Worm (Caenorhabditis elegans): ENCODE results near the gene seip-1.

Gene seip-1

ce11 chrV:6053188-6053687, at the start of gene seip-1:
Gene seip-1, minus strand, starts transcription at chrV:6053238.
- TF ChIP-seq flt-1 (GFP tag; IDR thresholded peaks at IDR 0.05) (0 out of 2 replicates have a peak, but pooled peaks have one; percentile 20), pes-1 (GFP tag; IDR thresholded peaks at IDR 0.05) (no peak), F13C5.2 (tag; optimal IDR thresholded peaks at IDR 0.05) (peak; percentile 35), tbx-11 (GFP tag; IDR thresholded peaks at IDR 0.05) (no peak), ceh-36 (tag; optimal IDR thresholded peaks at IDR 0.05) (no peak), tra-4 (tag; optimal IDR thresholded peaks at IDR 0.05) (no peak), sea-1 (GFP tag; conservative IDR thresholded peaks at IDR 0.05) (no peak), hnd-1 (tag; optimal IDR thresholded peaks at IDR 0.05) (no peak), ama-1 (optimal IDR thresholded peaks at IDR 0.05) (no peak), ets-7 (tag; optimal IDR thresholded peaks at IDR 0.05) (peak; percentile 74), aly-1 (tag; optimal IDR thresholded peaks at IDR 0.05) (no peak), scrt-1 (GFP tag; IDR thresholded peaks at IDR 0.05) (no peak), hmbx-1 (tag; optimal IDR thresholded peaks at IDR 0.05) (no peak), ceh-13 (GFP tag; optimal IDR thresholded peaks at IDR 0.05) (no peak), hmg-4 (GFP tag; optimal IDR thresholded peaks at IDR 0.05) (no peak), B0310.2 (tag; optimal IDR thresholded peaks at IDR 0.05) (no peak), tbx-37 (GFP tag; conservative IDR thresholded peaks at IDR 0.05) (no peak)

ce11 chrV:6101243-6101898, 48.3 kb upstream of the seip-1 start:
- TF ChIP-seq F13C5.2 (tag; optimal IDR thresholded peaks at IDR 0.05) (no peak), flt-1 (GFP tag; IDR thresholded peaks at IDR 0.05) (no peak), ets-7 (tag; optimal IDR thresholded peaks at IDR 0.05) (no peak), B0310.2 (tag; optimal IDR thresholded peaks at IDR 0.05) (no peak), hmg-4 (GFP tag; optimal IDR thresholded peaks at IDR 0.05) (no peak), hmbx-1 (tag; optimal IDR thresholded peaks at IDR 0.05) (no peak), hnd-1 (tag; optimal IDR thresholded peaks at IDR 0.05) (no peak), pes-1 (GFP tag; IDR thresholded peaks at IDR 0.05) (no peak), tbx-37 (GFP tag; conservative IDR thresholded peaks at IDR 0.05) (no peak), ama-1 (optimal IDR thresholded peaks at IDR 0.05) (no peak), aly-1 (tag; optimal IDR thresholded peaks at IDR 0.05) (no peak), tbx-11 (GFP tag; IDR thresholded peaks at IDR 0.05) (no peak), tra-4 (tag; optimal IDR thresholded peaks at IDR 0.05) (no peak), ceh-36 (tag; optimal IDR thresholded peaks at IDR 0.05) (no peak)

ce11 chrV:6100492-6101004, 47.5 kb upstream of the seip-1 start, which contains the start of gene crt-1:
Gene crt-1, minus strand, starts transcription at chrV:6100542.
- TF ChIP-seq sea-1 (GFP tag; conservative IDR thresholded peaks at IDR 0.05) (0 out of 2 replicates have a peak, but pooled peaks have one; percentile 43), pes-1 (GFP tag; IDR thresholded peaks at IDR 0.05) (no peak), hmg-4 (GFP tag; optimal IDR thresholded peaks at IDR 0.05) (peak; percentile 59), tbx-11 (GFP tag; IDR thresholded peaks at IDR 0.05) (no peak), scrt-1 (GFP tag; IDR thresholded peaks at IDR 0.05) (no peak), ceh-36 (tag; optimal IDR thresholded peaks at IDR 0.05) (no peak), ama-1 (optimal IDR thresholded peaks at IDR 0.05) (no peak), F13C5.2 (tag; optimal IDR thresholded peaks at IDR 0.05) (peak; percentile 33), ceh-13 (GFP tag; optimal IDR thresholded peaks at IDR 0.05) (no peak)

ce11 chrV:6099634-6100033, 46.6 kb upstream of the seip-1 start:
- TF ChIP-seq tbx-37 (GFP tag; conservative IDR thresholded peaks at IDR 0.05): no peak
- no peak for TF ChIP-seq ets-7 (tag; optimal IDR thresholded peaks at IDR 0.05)
- no peak for TF ChIP-seq aly-1 (tag; optimal IDR thresholded peaks at IDR 0.05)
- no peak for TF ChIP-seq tra-4 (tag; optimal IDR thresholded peaks at IDR 0.05)
- TF ChIP-seq F13C5.2 (tag; optimal IDR thresholded peaks at IDR 0.05): no peak

- TF ChIP-seq B0310.2 (tag; optimal IDR thresholded peaks at IDR 0.05) (peak; percentile 23), aly-1 (tag; optimal IDR thresholded peaks at IDR 0.05) (no peak)
These were observed 45.7 kb upstream of the seip-1 start for ce11 chrV:6098755-6099155.

ce11 chrV:6096559-6097155, 43.6 kb upstream of the seip-1 start, which contains the start of gene smut-1:
Gene smut-1, plus strand, starts transcription at chrV:6097105.
- no peak for TF ChIP-seq ama-1 (optimal IDR thresholded peaks at IDR 0.05)
- no peak for TF ChIP-seq hnd-1 (tag; optimal IDR thresholded peaks at IDR 0.05)
- no peak for TF ChIP-seq ceh-36 (tag; optimal IDR thresholded peaks at IDR 0.05)
- TF ChIP-seq ceh-13 (GFP tag; optimal IDR thresholded peaks at IDR 0.05): no peak
- no peak for TF ChIP-seq tra-4 (tag; optimal IDR thresholded peaks at IDR 0.05)
- TF ChIP-seq ets-7 (tag; optimal IDR thresholded peaks at IDR 0.05): no peak
- TF ChIP-seq pes-1 (GFP tag; IDR thresholded peaks at IDR 0.05): no peak
- no peak for TF ChIP-seq B0310.2 (tag; optimal IDR thresholded peaks at IDR 0.05)
- TF ChIP-seq scrt-1 (GFP tag; IDR thresholded peaks at IDR 0.05): no peak
- TF ChIP-seq flt-1 (GFP tag; IDR thresholded peaks at IDR 0.05): no peak
- TF ChIP-seq aly-1 (tag; optimal IDR thresholded peaks at IDR 0.05): no peak

ce11 chrV:6095829-6096228, 42.8 kb upstream of the seip-1 start, which contains the start of gene Y38A10A.7:
Gene Y38A10A.7, plus strand, starts transcription at chrV:6096197.
- TF ChIP-seq ama-1 (optimal IDR thresholded peaks at IDR 0.05) (no peak), ets-7 (tag; optimal IDR thresholded peaks at IDR 0.05) (no peak), hmbx-1 (tag; optimal IDR thresholded peaks at IDR 0.05) (no peak), hnd-1 (tag; optimal IDR thresholded peaks at IDR 0.05) (no peak), aly-1 (tag; optimal IDR thresholded peaks at IDR 0.05) (no peak), pes-1 (GFP tag; IDR thresholded peaks at IDR 0.05) (no peak), B0310.2 (tag; optimal IDR thresholded peaks at IDR 0.05) (no peak)

Measured in whole organism, early embryonic.